Worm (Caenorhabditis elegans) whole organism, L1 larva: ENCODE measurements around the gene B0464.6.
A peak's percentile ranks its signal among the peaks of the same experiment; 100 is the strongest.

Experiments
- ama-1 ChIP-seq: fragments of 150-350 bp; optimal IDR thresholded peaks from 2 replicates; lab custom pipeline; 2014
- elt-2 ChIP-seq: sonication (generic microtip); optimal IDR thresholded peaks from 2 replicates; lab custom pipeline; 2016; ENCODE audit warnings: missing genetic modification characterization, mild to moderate bottlenecking, inconsistent platforms, missing compliant biosample characterization, missing genetic modification reagents
- fkh-10 ChIP-seq: sonication (generic microtip); optimal IDR thresholded peaks from 2 replicates; lab custom pipeline; 2017; ENCODE audit warnings: missing biosample characterization, missing genetic modification reagents, missing genetic modification characterization
- skn-1 ChIP-seq: fragments of 150-350 bp; optimal IDR thresholded peaks from 2 replicates; lab custom pipeline; 2014; ENCODE audit warnings: missing biosample characterization, missing genetic modification characterization
- ztf-11 ChIP-seq, 2 experiments: sonication (generic microtip); optimal IDR thresholded peaks; 2 replicates each; lab custom pipeline; 2016 to 2017; ENCODE audit warnings: missing genetic modification characterization in 2 of 2, missing biosample characterization in 1 of 2, missing compliant biosample characterization in 1 of 2

- TF ChIP-seq ztf-11 (tag; optimal IDR thresholded peaks at IDR 0.05; lab: Kevin White, UChicago) (peak in 1 of 2 experiments; percentile 57), elt-2 (tag; lab: Kevin White, UChicago) (peak; percentile 11), skn-1 (tag; lab: Kevin White, UChicago) (peak; percentile 92), ama-1 (lab: Kevin White, UChicago) (no peak), fkh-10 (peak; percentile 65)
Observed at ce11 chrIII:9443417-9444027, 22.2 kb downstream of the B0464.6 start, which contains the start of gene pir-2.
